Worm (Caenorhabditis elegans) whole organism, late embryonic: ENCODE results near the gene C36A4.4.

ENCODE experiments used
- C08G9.2 ChIP-seq: sonication (generic microtip); optimal IDR thresholded peaks from 2 replicates; lab custom pipeline; 2016; ENCODE audit warnings: mild to moderate bottlenecking, missing genetic modification characterization, moderate library complexity, missing compliant biosample characterization
- C38D4.7 ChIP-seq: fragments of 200-800 bp; sonication (Bioruptor generic); optimal IDR thresholded peaks from 2 replicates; lab custom pipeline; 2018; ENCODE audit warnings: mild to moderate bottlenecking, missing genetic modification characterization, moderate library complexity, missing compliant biosample characterization
- F13H6.1 ChIP-seq: sonication (generic microtip); optimal IDR thresholded peaks from 2 replicates; lab custom pipeline; 2016; ENCODE audit warnings: missing genetic modification characterization, missing compliant biosample characterization
- K02D7.2 ChIP-seq: sonication (generic microtip); optimal IDR thresholded peaks from 2 replicates; lab custom pipeline; 2017; ENCODE audit warnings: mild to moderate bottlenecking, missing genetic modification characterization, missing compliant biosample characterization
- K09A11.1 ChIP-seq: sonication (generic microtip); optimal IDR thresholded peaks from 2 replicates; lab custom pipeline; 2017; ENCODE audit warnings: antibody characterized with exemption, mild to moderate bottlenecking, missing genetic modification characterization, missing compliant biosample characterization; ENCODE audit not compliant: insufficient read depth
- ahr-1 ChIP-seq: sonication (generic microtip); optimal IDR thresholded peaks from 2 replicates; lab custom pipeline; 2016; ENCODE audit warnings: missing genetic modification characterization, missing compliant biosample characterization
- ama-1 ChIP-seq: fragments of 150-350 bp; optimal IDR thresholded peaks from 2 replicates; lab custom pipeline; 2014
- ceh-14 ChIP-seq: sonication (generic microtip); optimal IDR thresholded peaks from 2 replicates; lab custom pipeline; 2016; ENCODE audit warnings: missing genotype, missing genetic modification characterization, missing compliant biosample characterization
- ceh-2 ChIP-seq: sonication (generic microtip); optimal IDR thresholded peaks from 2 replicates; lab custom pipeline; 2016; ENCODE audit warnings: missing genotype, missing genetic modification characterization, missing compliant biosample characterization
- ceh-22 ChIP-seq: sonication (generic microtip); optimal IDR thresholded peaks from 2 replicates; lab custom pipeline; 2017; ENCODE audit warnings: missing biosample characterization, missing genetic modification characterization
- ceh-24 ChIP-seq: sonication (generic microtip); optimal IDR thresholded peaks from 2 replicates; lab custom pipeline; 2016; ENCODE audit warnings: mild to moderate bottlenecking, missing genetic modification characterization, missing compliant biosample characterization
- ceh-31 ChIP-seq: sonication (generic microtip); optimal IDR thresholded peaks from 2 replicates; lab custom pipeline; 2016; ENCODE audit warnings: missing genetic modification characterization, missing compliant biosample characterization
- ceh-45 ChIP-seq: fragments of 200-800 bp; sonication (Bioruptor generic); IDR thresholded peaks from 2 replicates; pipeline ENCODE4 v1.3.6; 2022; ENCODE audit warnings: missing genetic modification reagents, missing genetic modification characterization, missing compliant biosample characterization
- ceh-6 ChIP-seq: fragments of 200-800 bp; sonication (Bioruptor generic); optimal IDR thresholded peaks from 2 replicates; lab custom pipeline; 2018; ENCODE audit warnings: mild to moderate bottlenecking, missing genetic modification characterization, missing compliant biosample characterization
- ceh-9 ChIP-seq: sonication (generic microtip); optimal IDR thresholded peaks from 2 replicates; lab custom pipeline; 2016; ENCODE audit warnings: mild to moderate bottlenecking, missing genetic modification characterization, inconsistent platforms, missing compliant biosample characterization
- che-1 ChIP-seq: sonication (generic microtip); optimal IDR thresholded peaks from 2 replicates; lab custom pipeline; 2016; ENCODE audit warnings: mild to moderate bottlenecking, missing genetic modification characterization, missing compliant biosample characterization
- dmd-4 ChIP-seq: sonication (generic microtip); optimal IDR thresholded peaks from 2 replicates; lab custom pipeline; 2016; ENCODE audit warnings: borderline replicate concordance, missing genetic modification characterization, missing compliant biosample characterization
- dve-1 ChIP-seq: sonication (generic microtip); optimal IDR thresholded peaks from 2 replicates; lab custom pipeline; 2017; ENCODE audit warnings: antibody characterized with exemption, mild to moderate bottlenecking, missing genetic modification characterization, missing compliant biosample characterization
- elt-2 ChIP-seq: sonication (generic microtip); optimal IDR thresholded peaks from 2 replicates; lab custom pipeline; 2016; ENCODE audit warnings: missing genetic modification reagents, missing genetic modification characterization, missing compliant biosample characterization
- ets-4 ChIP-seq: sonication (generic microtip); optimal IDR thresholded peaks from 2 replicates; lab custom pipeline; 2016; ENCODE audit warnings: missing genetic modification characterization, missing compliant biosample characterization
- eyg-1 ChIP-seq: sonication (generic microtip); optimal IDR thresholded peaks from 2 replicates; lab custom pipeline; 2016; ENCODE audit warnings: missing genotype, missing genetic modification characterization, missing compliant biosample characterization
- fax-1 ChIP-seq: sonication (generic microtip); optimal IDR thresholded peaks from 2 replicates; lab custom pipeline; 2016; ENCODE audit warnings: missing genotype, missing genetic modification characterization, missing compliant biosample characterization
- fkh-10 ChIP-seq: fragments of 150-350 bp; optimal IDR thresholded peaks from 2 replicates; lab custom pipeline; 2014; ENCODE audit warnings: missing biosample characterization, missing genetic modification reagents, missing genetic modification characterization
- fkh-6 ChIP-seq: sonication (generic microtip); optimal IDR thresholded peaks from 2 replicates; lab custom pipeline; 2016; ENCODE audit warnings: missing genetic modification characterization, missing compliant biosample characterization
- gmeb-2 ChIP-seq: sonication (generic microtip); optimal IDR thresholded peaks from 2 replicates; lab custom pipeline; 2016; ENCODE audit warnings: missing genetic modification characterization, inconsistent platforms, missing compliant biosample characterization
- hlh-13 ChIP-seq: fragments of 200-800 bp; sonication (Bioruptor generic); optimal IDR thresholded peaks from 2 replicates; lab custom pipeline; 2018; ENCODE audit warnings: mild to moderate bottlenecking, missing genetic modification characterization, missing compliant biosample characterization
- hlh-30 ChIP-seq: sonication (generic microtip); optimal IDR thresholded peaks from 2 replicates; lab custom pipeline; 2017; ENCODE audit warnings: antibody characterized with exemption, missing genetic modification characterization, missing compliant biosample characterization; ENCODE audit not compliant: insufficient read depth
- hlh-6 ChIP-seq: sonication (generic microtip); optimal IDR thresholded peaks from 2 replicates; lab custom pipeline; 2016; ENCODE audit warnings: missing genotype, missing genetic modification characterization, missing compliant biosample characterization
- hlh-8 ChIP-seq: sonication (generic microtip); optimal IDR thresholded peaks from 2 replicates; lab custom pipeline; 2016; ENCODE audit warnings: missing genotype, missing genetic modification characterization, missing compliant biosample characterization
- lim-6 ChIP-seq: sonication (generic microtip); optimal IDR thresholded peaks from 2 replicates; lab custom pipeline; 2016; ENCODE audit warnings: missing genetic modification characterization, missing compliant biosample characterization
- lin-11 ChIP-seq: fragments of 200-800 bp; sonication (Bioruptor generic); optimal IDR thresholded peaks from 2 replicates; lab custom pipeline; 2018; ENCODE audit warnings: mild to moderate bottlenecking, missing genetic modification characterization, missing compliant biosample characterization
- madf-2 ChIP-seq: sonication (generic microtip); optimal IDR thresholded peaks from 2 replicates; lab custom pipeline; 2017; ENCODE audit warnings: missing genetic modification characterization, missing compliant biosample characterization
- nfya-1 ChIP-seq: sonication (generic microtip); optimal IDR thresholded peaks from 2 replicates; lab custom pipeline; 2017; ENCODE audit warnings: missing genetic modification characterization, mild to moderate bottlenecking, missing compliant biosample characterization, antibody characterized with exemption, moderate library complexity
- nhr-11 ChIP-seq: fragments of 150-350 bp; optimal IDR thresholded peaks from 2 replicates; lab custom pipeline; 2014; ENCODE audit warnings: missing biosample characterization, missing genetic modification characterization
- odd-2 ChIP-seq: sonication (generic microtip); optimal IDR thresholded peaks from 2 replicates; lab custom pipeline; 2017; ENCODE audit warnings: antibody characterized with exemption, mild to moderate bottlenecking, missing genetic modification characterization, missing compliant biosample characterization
- pat-9 ChIP-seq: fragments of 200-800 bp; sonication (Bioruptor generic); optimal IDR thresholded peaks from 2 replicates; lab custom pipeline; 2018; ENCODE audit warnings: mild to moderate bottlenecking, missing genetic modification characterization, moderate library complexity, missing compliant biosample characterization
- pax-1 ChIP-seq: fragments of 150-350 bp; optimal IDR thresholded peaks from 2 replicates; lab custom pipeline; 2014; ENCODE audit warnings: missing biosample characterization, missing genetic modification characterization
- pha-4 ChIP-seq: fragments of 150-350 bp; optimal IDR thresholded peaks from 2 replicates; lab custom pipeline; 2018; ENCODE audit warnings: missing biosample characterization, missing genetic modification reagents, missing genetic modification characterization
- ref-2 ChIP-seq: sonication (generic microtip); optimal IDR thresholded peaks from 2 replicates; lab custom pipeline; 2016; ENCODE audit warnings: missing genetic modification characterization, missing compliant biosample characterization
- rnt-1 ChIP-seq: sonication (generic microtip); optimal IDR thresholded peaks from 2 replicates; lab custom pipeline; 2016; ENCODE audit warnings: missing genetic modification characterization, missing compliant biosample characterization
- sdc-2 ChIP-seq: sonication (generic microtip); optimal IDR thresholded peaks from 2 replicates; lab custom pipeline; 2016; ENCODE audit warnings: missing genotype, missing genetic modification characterization, missing compliant biosample characterization
- sox-4 ChIP-seq: sonication (generic microtip); optimal IDR thresholded peaks from 2 replicates; lab custom pipeline; 2017; ENCODE audit warnings: mild to moderate bottlenecking, missing genetic modification characterization, inconsistent platforms, missing compliant biosample characterization
- tbx-2 ChIP-seq: sonication (generic microtip); optimal IDR thresholded peaks from 2 replicates; lab custom pipeline; 2016; ENCODE audit warnings: missing genetic modification characterization, missing compliant biosample characterization
- ttx-3 ChIP-seq: sonication (generic microtip); optimal IDR thresholded peaks from 2 replicates; lab custom pipeline; 2016; ENCODE audit warnings: missing genetic modification reagents, missing genetic modification characterization, missing compliant biosample characterization
- zip-5 ChIP-seq: sonication (generic microtip); optimal IDR thresholded peaks from 2 replicates; lab custom pipeline; 2016; ENCODE audit warnings: missing genetic modification characterization, missing compliant biosample characterization
- ztf-16 ChIP-seq: sonication (generic microtip); optimal IDR thresholded peaks from 2 replicates; lab custom pipeline; 2017; ENCODE audit warnings: missing genetic modification characterization, missing compliant biosample characterization

Gene C36A4.4

ce11 chrIII:3801379-3801894 is 42.0 kb downstream of the C36A4.4 start (continued):
- TF ChIP-seq sox-4 (peak; percentile 18), tbx-2 (peak; percentile 86), che-1 (tag; lab: Kevin White, UChicago) (no peak), K09A11.1 (tag; lab: Kevin White, UChicago) (peak; percentile 71), elt-2 (tag; lab: Kevin White, UChicago) (no peak), pha-4 (tag; lab: Kevin White, UChicago) (no peak), ttx-3 (tag; lab: Kevin White, UChicago) (no peak), fkh-10 (GFP tag; lab: Kevin White, UChicago) (no peak), sdc-2 (tag; lab: Kevin White, UChicago) (peak; percentile 53), ref-2 (tag; lab: Kevin White, UChicago) (peak; percentile 91), C08G9.2 (peak; percentile 41), ahr-1 (no peak), ceh-6 (GFP tag; lab: Kevin White, UChicago) (no peak), ceh-31 (tag; lab: Kevin White, UChicago) (peak; percentile 92), fkh-6 (no peak), pax-1 (peak; percentile 78), nhr-11 (no peak), hlh-6 (tag; lab: Kevin White, UChicago) (no peak), pat-9 (tag; lab: Kevin White, UChicago) (peak; percentile 43), ceh-14 (tag; lab: Kevin White, UChicago) (peak; percentile 31), F13H6.1 (tag; lab: Kevin White, UChicago) (peak; percentile 85), zip-5 (no peak), rnt-1 (tag; lab: Kevin White, UChicago) (peak; percentile 96), ama-1 (lab: Kevin White, UChicago) (peak; percentile 30)

DNA sequence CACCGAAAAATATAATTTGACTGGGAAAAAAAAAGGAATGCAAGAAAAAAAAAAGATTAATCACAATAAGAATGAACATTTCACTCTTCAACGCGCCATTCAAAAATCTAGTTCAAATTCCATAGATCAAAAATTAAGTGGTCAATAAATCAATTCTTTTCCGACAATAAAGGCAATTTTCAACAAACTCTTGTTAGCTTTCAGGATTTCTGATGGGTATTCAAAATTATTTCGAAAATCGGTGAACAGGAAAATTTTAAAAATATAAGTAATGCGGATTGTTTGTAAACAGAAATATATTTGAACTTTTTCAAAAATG is 42.5 kb downstream of the C36A4.4 start:
- TF ChIP-seq hlh-30 (tag; lab: Kevin White, UChicago) (no peak), madf-2 (tag; lab: Kevin White, UChicago) (no peak), hlh-8 (tag; lab: Kevin White, UChicago) (no peak), nhr-11 (no peak), fax-1 (tag; lab: Kevin White, UChicago) (no peak), dmd-4 (no peak), lim-6 (tag; lab: Kevin White, UChicago) (no peak), ceh-2 (tag; lab: Kevin White, UChicago) (no peak), K02D7.2 (no peak), C38D4.7 (no peak), odd-2 (tag; lab: Kevin White, UChicago) (no peak), gmeb-2 (tag; lab: Kevin White, UChicago) (no peak), ceh-22 (tag; lab: Kevin White, UChicago) (no peak), ceh-24 (tag; lab: Kevin White, UChicago) (no peak), tbx-2 (no peak)

DNA sequence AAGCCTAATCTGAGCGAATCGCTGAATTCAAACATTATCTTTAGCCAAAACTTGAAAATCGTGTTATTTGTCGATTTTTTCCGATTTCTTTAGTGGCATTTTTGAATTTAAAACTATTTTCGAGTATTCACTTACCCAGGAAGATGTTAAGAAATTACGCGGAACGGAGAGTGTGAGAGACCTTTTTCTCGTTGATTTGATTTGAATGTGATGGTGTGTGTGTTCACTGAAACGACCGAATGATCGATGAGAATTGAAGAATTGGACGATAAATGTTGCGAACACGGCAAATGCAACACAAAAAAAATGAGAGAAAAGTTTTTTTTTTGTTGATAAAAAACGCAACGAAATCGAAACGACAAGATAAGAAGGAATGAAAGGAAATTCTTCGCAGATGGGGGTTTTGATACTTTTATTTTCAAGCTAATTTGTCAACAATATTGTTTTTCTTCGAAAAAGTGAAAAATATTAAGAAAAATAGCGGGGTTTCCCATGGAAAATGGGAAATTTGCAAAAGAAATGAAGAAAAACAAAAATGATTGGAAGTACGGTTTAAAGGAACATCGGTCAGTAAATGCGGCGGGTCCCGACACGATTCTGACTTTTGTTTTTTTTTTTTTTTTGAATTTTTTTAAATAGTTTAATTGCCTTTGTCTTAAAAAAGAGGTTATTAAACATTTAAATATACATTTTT is 43.0 kb downstream of the C36A4.4 start, which contains the start of gene mtm-3:
TSS of gene mtm-3 (minus strand) at position 228 of the 694 bp plus-strand sequence.
- TF ChIP-seq ceh-9 (no peak), C38D4.7 (no peak), ceh-14 (tag; lab: Kevin White, UChicago) (no peak), dve-1 (no peak), lin-11 (tag; lab: Kevin White, UChicago) (no peak), ztf-16 (tag; lab: Kevin White, UChicago) (no peak), ahr-1 (no peak), eyg-1 (no peak), hlh-13 (GFP tag; lab: Kevin White, UChicago) (no peak), C08G9.2 (no peak), K02D7.2 (no peak), ceh-45 (no peak), elt-2 (tag; lab: Kevin White, UChicago) (no peak), ama-1 (lab: Kevin White, UChicago) (no peak), nfya-1 (tag; lab: Kevin White, UChicago) (no peak), ets-4 (no peak)
- TF ChIP-seq, all 69 proteins: peak for 0
